Fruit fly (Drosophila melanogaster): ENCODE measurements around the gene CG13244.

- TF ChIP-seq CG8478 (optimal IDR thresholded peaks at IDR 0.05) (no peak), CTCF (optimal IDR thresholded peaks at IDR 0.05) (no peak)
Observed at dm6 chr2L:15957558-15957957, 40.9 kb downstream of the CG13244 start, which contains the start of gene CG18063.
